Fruit fly (Drosophila melanogaster) whole organism, embryonic: ENCODE data around the gene cher.

Experiments
- Asciz ChIP-seq: fragments of 200-800 bp; sonication (Bioruptor generic); optimal IDR thresholded peaks from 2 replicates; lab custom pipeline; 2017; ENCODE audit warnings: missing biosample characterization, mild to moderate bottlenecking, missing genetic modification characterization, missing genetic modification reagents
- BtbVII ChIP-seq: fragments of 200-800 bp; sonication (Bioruptor generic); optimal IDR thresholded peaks from 3 replicates; lab custom pipeline; 2017; ENCODE audit warnings: missing biosample characterization, mild to moderate bottlenecking, missing genetic modification characterization
- CG1024 ChIP-seq: fragments of 200-800 bp; sonication (Bioruptor generic); IDR thresholded peaks from 2 replicates; pipeline ENCODE4 v1.3.6; 2022; ENCODE audit warnings: missing biosample characterization, missing genetic modification characterization
- CG10274 ChIP-seq: fragments of 200-800 bp; sonication (Bioruptor generic); optimal IDR thresholded peaks from 3 replicates; lab custom pipeline; 2017; ENCODE audit warnings: missing biosample characterization, mild to moderate bottlenecking, missing genetic modification characterization
- CG11093 ChIP-seq: fragments of 200-800 bp; sonication (Bioruptor generic); IDR thresholded peaks from 3 replicates; pipeline ENCODE4 v1.3.6; 2022; ENCODE audit warnings: missing biosample characterization, missing genetic modification characterization
- CG11560 ChIP-seq: fragments of 200-800 bp; sonication (Bioruptor generic); IDR thresholded peaks from 3 replicates; pipeline ENCODE4 v1.3.6; 2022; ENCODE audit warnings: missing biosample characterization, missing genetic modification characterization
- CG14441 ChIP-seq: fragments of 200-800 bp; sonication (Bioruptor generic); IDR thresholded peaks from 2 replicates; pipeline ENCODE4 v1.3.6; 2022; ENCODE audit warnings: missing biosample characterization, missing genetic modification characterization
- CG14965 ChIP-seq: fragments of 200-800 bp; sonication (Bioruptor generic); optimal IDR thresholded peaks from 2 replicates; lab custom pipeline; 2016; ENCODE audit warnings: missing biosample characterization, missing genetic modification characterization, borderline replicate concordance
- CG15073 ChIP-seq: fragments of 200-800 bp; sonication (Bioruptor generic); optimal IDR thresholded peaks from 2 replicates; lab custom pipeline; 2016; ENCODE audit warnings: missing biosample characterization, missing genetic modification characterization
- CG17568 ChIP-seq: fragments of 200-800 bp; sonication (Bioruptor generic); optimal IDR thresholded peaks from 2 replicates; lab custom pipeline; 2018; ENCODE audit warnings: missing biosample characterization, mild to moderate bottlenecking, missing genetic modification characterization, moderate library complexity
- CG2202 ChIP-seq: fragments of 200-800 bp; sonication (Bioruptor generic); optimal IDR thresholded peaks from 2 replicates; lab custom pipeline; 2018; ENCODE audit warnings: missing biosample characterization, mild to moderate bottlenecking, missing genetic modification characterization
- CG2889 ChIP-seq: fragments of 200-800 bp; sonication (Bioruptor generic); IDR thresholded peaks from 3 replicates; pipeline ENCODE4 v1.3.6; 2022; ENCODE audit warnings: missing biosample characterization, missing genetic modification characterization
- CG31224 ChIP-seq: fragments of 200-800 bp; sonication (Bioruptor generic); IDR thresholded peaks from 2 replicates; pipeline ENCODE4 v1.3.6; 2022; ENCODE audit warnings: missing biosample characterization, missing genetic modification characterization
- CG32767 ChIP-seq: fragments of 200-800 bp; sonication (Bioruptor generic); IDR thresholded peaks from 2 replicates; pipeline ENCODE4 v1.3.6; 2022; ENCODE audit warnings: missing biosample characterization, missing genetic modification characterization
- CG33557 ChIP-seq: fragments of 200-800 bp; sonication (Bioruptor generic); optimal IDR thresholded peaks from 2 replicates; lab custom pipeline; 2019; ENCODE audit warnings: missing biosample characterization, mild to moderate bottlenecking, missing genetic modification characterization, moderate library complexity
- CG43689 ChIP-seq: fragments of 200-800 bp; sonication (Bioruptor generic); IDR thresholded peaks from 2 replicates; pipeline ENCODE4 v1.3.6; 2022; ENCODE audit warnings: missing biosample characterization, missing genetic modification characterization
- CG4617 ChIP-seq: fragments of 200-800 bp; sonication (Bioruptor generic); optimal IDR thresholded peaks from 3 replicates; lab custom pipeline; 2016; ENCODE audit warnings: missing biosample characterization, missing genetic modification characterization, borderline replicate concordance
- CG4854 ChIP-seq: fragments of 200-800 bp; sonication (Bioruptor generic); optimal IDR thresholded peaks from 2 replicates; lab custom pipeline; 2016; ENCODE audit warnings: missing biosample characterization, missing genetic modification characterization, inconsistent platforms
- CG5953 ChIP-seq: fragments of 200-800 bp; sonication (Bioruptor generic); IDR thresholded peaks from 2 replicates; pipeline ENCODE4 v1.3.6; 2022; ENCODE audit warnings: missing biosample characterization, missing genetic modification characterization
- CG6854 ChIP-seq: fragments of 200-800 bp; sonication (Bioruptor generic); optimal IDR thresholded peaks from 3 replicates; lab custom pipeline; 2017; ENCODE audit warnings: missing biosample characterization, mild to moderate bottlenecking, missing genetic modification characterization
- CG8089 ChIP-seq: fragments of 200-800 bp; sonication (Bioruptor generic); optimal IDR thresholded peaks from 3 replicates; lab custom pipeline; 2016; ENCODE audit warnings: missing biosample characterization, missing genetic modification characterization
- CG9727 ChIP-seq: fragments of 200-800 bp; sonication (Bioruptor generic); optimal IDR thresholded peaks from 3 replicates; lab custom pipeline; 2017; ENCODE audit warnings: missing biosample characterization, mild to moderate bottlenecking, missing genetic modification characterization
- D19A ChIP-seq: fragments of 200-800 bp; optimal IDR thresholded peaks from 3 replicates; lab custom pipeline; 2019; ENCODE audit warnings: missing biosample characterization, mild to moderate bottlenecking, missing genetic modification characterization, moderate library complexity
- Dek ChIP-seq: fragments of 200-800 bp; sonication (Bioruptor generic); optimal IDR thresholded peaks from 3 replicates; lab custom pipeline; 2019; ENCODE audit warnings: missing biosample characterization, mild to moderate bottlenecking, missing genetic modification characterization, moderate library complexity
- Doc3 ChIP-seq: fragments of 200-800 bp; sonication (Bioruptor generic); IDR thresholded peaks from 3 replicates; pipeline ENCODE4 v1.3.6; 2022; ENCODE audit warnings: missing biosample characterization, missing genetic modification characterization; ENCODE audit not compliant: partially characterized antibody
- E2f2 ChIP-seq: fragments of 200-800 bp; sonication (Bioruptor generic); IDR thresholded peaks from 2 replicates; pipeline ENCODE4 v1.3.6; 2022; ENCODE audit warnings: missing biosample characterization, missing genetic modification characterization
- ERR ChIP-seq: fragments of 200-800 bp; sonication (Bioruptor generic); optimal IDR thresholded peaks from 2 replicates; lab custom pipeline; 2016; ENCODE audit warnings: missing biosample characterization, missing genetic modification characterization
- Gug ChIP-seq: fragments of 200-800 bp; sonication (Bioruptor generic); IDR thresholded peaks from 4 replicates; pipeline ENCODE4 v1.3.6; 2022; ENCODE audit warnings: missing biosample characterization, missing genetic modification characterization
- Hsf ChIP-seq: fragments of 200-800 bp; sonication (Bioruptor generic); optimal IDR thresholded peaks from 3 replicates; lab custom pipeline; 2016; ENCODE audit warnings: missing biosample characterization, missing genetic modification characterization
- Med ChIP-seq: fragments of 200-800 bp; sonication (Bioruptor generic); peaks from one replicate; lab custom pipeline; 2016; ENCODE audit warnings: missing biosample characterization, missing genetic modification characterization, mild to moderate bottlenecking, inconsistent platforms, moderate library complexity
- Rfx ChIP-seq: fragments of 200-800 bp; sonication (Bioruptor generic); IDR thresholded peaks from 2 replicates; pipeline ENCODE4 v1.3.6; 2022; ENCODE audit warnings: missing biosample characterization, missing genetic modification characterization
- TFAM ChIP-seq: fragments of 200-800 bp; sonication (Bioruptor generic); optimal IDR thresholded peaks from 2 replicates; lab custom pipeline; 2017; ENCODE audit warnings: missing biosample characterization, missing genetic modification characterization, inconsistent platforms
- btn ChIP-seq: fragments of 200-800 bp; sonication (Bioruptor generic); optimal IDR thresholded peaks from 2 replicates; lab custom pipeline; 2016; ENCODE audit warnings: missing biosample characterization, missing genetic modification characterization
- cad ChIP-seq: fragments of >200 bp; optimal IDR thresholded peaks from 2 replicates; lab custom pipeline; 2017; ENCODE audit warnings: missing biosample characterization, missing genetic modification characterization
- cato ChIP-seq: fragments of 200-800 bp; sonication (Bioruptor generic); optimal IDR thresholded peaks from 2 replicates; lab custom pipeline; 2016; ENCODE audit warnings: missing biosample characterization, missing genetic modification characterization, borderline replicate concordance
- dati ChIP-seq: fragments of 200-800 bp; sonication (Bioruptor generic); IDR thresholded peaks from 2 replicates; pipeline ENCODE4 v1.3.6; 2022; ENCODE audit warnings: missing biosample characterization, missing genetic modification characterization
- grn ChIP-seq: fragments of 200-800 bp; sonication (Bioruptor generic); optimal IDR thresholded peaks from 3 replicates; lab custom pipeline; 2017; ENCODE audit warnings: missing biosample characterization, missing genetic modification characterization
- jigr1 ChIP-seq: fragments of 200-800 bp; sonication (Bioruptor generic); IDR thresholded peaks from 3 replicates; pipeline ENCODE4 v1.3.6; 2022; ENCODE audit warnings: missing biosample characterization, missing genetic modification characterization
- lbe ChIP-seq: fragments of 200-800 bp; sonication (Bioruptor generic); optimal IDR thresholded peaks from 2 replicates; lab custom pipeline; 2016; ENCODE audit warnings: missing biosample characterization, mild to moderate bottlenecking, missing genetic modification characterization
- lola ChIP-seq, 3 experiments: fragments of >200 bp in 2 of 3; fragments of 200-800 bp in 1 of 3; sonication (Bioruptor generic) in 1 of 3; optimal IDR thresholded peaks; 2 replicates each; lab custom pipeline; 2017 to 2019; ENCODE audit warnings: missing biosample characterization in 3 of 3, missing genetic modification characterization in 3 of 3, mild to moderate bottlenecking in 1 of 3, moderate library complexity in 1 of 3
- mld ChIP-seq: fragments of 200-800 bp; sonication (Bioruptor generic); IDR thresholded peaks from 3 replicates; pipeline ENCODE4 v1.3.6; 2022; ENCODE audit warnings: missing biosample characterization, missing genetic modification characterization; ENCODE audit not compliant: partially characterized antibody
- pfk ChIP-seq: fragments of 200-800 bp; sonication (Bioruptor generic); optimal IDR thresholded peaks from 2 replicates; lab custom pipeline; 2018; ENCODE audit warnings: missing biosample characterization, mild to moderate bottlenecking, missing genetic modification characterization, moderate library complexity
- pzg ChIP-seq: fragments of 200-800 bp; sonication (Bioruptor generic); optimal IDR thresholded peaks from 3 replicates; lab custom pipeline; 2018; ENCODE audit warnings: missing biosample characterization, mild to moderate bottlenecking, missing genetic modification characterization, moderate library complexity
- slp2 ChIP-seq: fragments of 200-800 bp; sonication (Bioruptor generic); optimal IDR thresholded peaks from 2 replicates; lab custom pipeline; 2016; ENCODE audit warnings: missing biosample characterization, missing genetic modification characterization
- tll ChIP-seq, 2 experiments: fragments of 200-800 bp in 1 of 2; fragments of >200 bp in 1 of 2; sonication (Bioruptor generic) in 1 of 2; optimal IDR thresholded peaks; 2 replicates each; lab custom pipeline; 2017 to 2019; ENCODE audit warnings: missing biosample characterization in 2 of 2, missing genetic modification characterization in 2 of 2, mild to moderate bottlenecking in 1 of 2, moderate library complexity in 1 of 2
- trh ChIP-seq: fragments of 200-800 bp; sonication (Bioruptor generic); optimal IDR thresholded peaks from 2 replicates; lab custom pipeline; 2016; ENCODE audit warnings: missing biosample characterization, missing genetic modification characterization
- unpg ChIP-seq: fragments of 200-800 bp; sonication (Bioruptor generic); optimal IDR thresholded peaks from 3 replicates; lab custom pipeline; 2018; ENCODE audit warnings: missing biosample characterization, mild to moderate bottlenecking, missing genetic modification characterization, moderate library complexity
- vfl ChIP-seq: fragments of 200-800 bp; sonication (Bioruptor generic); optimal IDR thresholded peaks from 2 replicates; lab custom pipeline; 2016; ENCODE audit warnings: missing biosample characterization, missing genetic modification characterization
- vnd ChIP-seq: fragments of 200-800 bp; sonication (Bioruptor generic); IDR thresholded peaks from 3 replicates; pipeline ENCODE4 v1.3.6; 2022; ENCODE audit warnings: missing biosample characterization, missing genetic modification characterization; ENCODE audit not compliant: partially characterized antibody
- zen2 ChIP-seq: fragments of 200-800 bp; sonication (Bioruptor generic); IDR thresholded peaks from 3 replicates; pipeline ENCODE4 v1.3.6; 2022; ENCODE audit warnings: missing biosample characterization, missing genetic modification characterization; ENCODE audit not compliant: partially characterized antibody

The cher gene

DNA sequence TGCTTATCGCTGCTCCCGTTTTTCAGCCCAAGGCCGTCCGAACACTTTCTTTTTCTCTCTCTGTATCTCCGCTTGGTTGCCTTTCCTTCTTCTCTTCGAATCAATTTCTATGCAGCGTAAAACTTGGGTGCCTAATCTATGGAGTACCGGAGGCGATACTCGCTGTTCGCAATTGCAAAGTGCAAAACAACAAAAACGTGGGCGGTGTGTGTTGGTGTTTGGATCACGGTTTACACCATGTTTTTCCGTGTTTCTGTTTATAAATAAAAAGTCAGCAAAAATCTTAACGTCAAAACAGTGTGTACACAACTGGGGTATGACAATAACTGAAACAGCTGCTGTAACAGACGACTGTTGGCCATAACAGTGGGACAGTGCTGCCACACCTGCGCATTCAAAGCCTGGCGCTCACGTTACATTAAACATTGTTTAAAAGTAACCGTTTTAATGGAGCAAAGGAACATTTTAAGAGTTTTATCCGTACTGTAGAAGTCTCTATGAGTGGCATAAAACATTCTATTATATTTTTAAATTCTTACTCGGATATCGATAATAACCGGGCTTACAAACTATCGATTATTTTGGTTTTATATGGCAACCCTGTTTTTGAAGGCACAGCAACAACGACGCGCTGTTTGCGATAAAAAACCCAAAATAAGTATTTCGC lies 24.0 kb upstream of the cher start, which contains the start of the genes m-cup and Det (continued):
- TF ChIP-seq CG4854, result no peak
- TF ChIP-seq Rfx (GFP tag; lab: Robert Waterston, UW), result no peak
- TF ChIP-seq vnd (GFP tag; lab: Robert Waterston, UW), result peak; percentile 73
- TF ChIP-seq CG11560 (tag; lab: Robert Waterston, UW), result no peak
- peak; percentile 2 for TF ChIP-seq unpg (GFP tag; lab: Kevin White, UChicago)
- no peak for TF ChIP-seq CG33557
- TF ChIP-seq tll (GFP tag; optimal IDR thresholded peaks at IDR 0.05; lab: Kevin White, UChicago), result peak in 1 of 2 experiments; percentile 70
- peak; percentile 74 for TF ChIP-seq Med
- no peak for TF ChIP-seq dati
- no peak for TF ChIP-seq vfl (GFP tag; lab: Kevin White, UChicago)
- TF ChIP-seq Gug (GFP tag; lab: Robert Waterston, UW), result no peak
- TF ChIP-seq Doc3 (GFP tag; lab: Robert Waterston, UW), result peak; percentile 69
- TF ChIP-seq CG2889 (GFP tag; lab: Robert Waterston, UW), result no peak
- no peak for TF ChIP-seq TFAM (GFP tag; lab: Kevin White, UChicago)
- no peak for TF ChIP-seq BtbVII
- TF ChIP-seq ERR (GFP tag; lab: Kevin White, UChicago), result no peak
- no peak for TF ChIP-seq Asciz (GFP tag; lab: Kevin White, UChicago)
- no peak for TF ChIP-seq D19A (tag; lab: Kevin White, UChicago)
- TF ChIP-seq CG4617 (GFP tag; lab: Kevin White, UChicago), result peak; percentile 44
- no peak for TF ChIP-seq CG14965 (GFP tag; lab: Kevin White, UChicago)
- peak; percentile 30 for TF ChIP-seq CG9727
- TF ChIP-seq btn (GFP tag; lab: Kevin White, UChicago), result no peak
- no peak for TF ChIP-seq CG8089 (GFP tag; lab: Kevin White, UChicago)
- no peak for TF ChIP-seq CG43689 (GFP tag; lab: Robert Waterston, UW)
- TF ChIP-seq Dek, result no peak
- TF ChIP-seq CG15073 (GFP tag; lab: Kevin White, UChicago), result no peak
- no peak for TF ChIP-seq jigr1 (GFP tag; lab: Robert Waterston, UW)
- no peak for TF ChIP-seq CG10274 (GFP tag; lab: Kevin White, UChicago)
- TF ChIP-seq cad (GFP tag; lab: Kevin White, UChicago), result no peak
- no peak for TF ChIP-seq CG2202 (tag; lab: Kevin White, UChicago)
- no peak for TF ChIP-seq CG1024 (GFP tag; lab: Robert Waterston, UW)
- TF ChIP-seq slp2 (GFP tag; lab: Kevin White, UChicago), result no peak
- no peak for TF ChIP-seq lbe
- no peak for TF ChIP-seq mld (GFP tag; lab: Robert Waterston, UW)
- no peak for TF ChIP-seq CG5953 (GFP tag; lab: Robert Waterston, UW)
- TF ChIP-seq grn, result no peak
- peak; percentile 89 for TF ChIP-seq E2f2 (GFP tag; lab: Robert Waterston, UW)
- TF ChIP-seq CG32767 (GFP tag; lab: Robert Waterston, UW), result no peak
- TF ChIP-seq CG17568, result no peak
- TF ChIP-seq pzg (GFP tag; lab: Kevin White, UChicago), result peak; percentile 76
- no peak for TF ChIP-seq cato (GFP tag; lab: Kevin White, UChicago)
- no peak for TF ChIP-seq CG6854 (GFP tag; lab: Kevin White, UChicago)
- TF ChIP-seq CG14441 (GFP tag; lab: Robert Waterston, UW), result no peak
- peak; percentile 26; the same call in 1 of the 3 replicates for TF ChIP-seq zen2
- no peak for TF ChIP-seq pfk (GFP tag; lab: Kevin White, UChicago)
- TF ChIP-seq CG11093 (GFP tag; lab: Robert Waterston, UW), result no peak
- no peak for TF ChIP-seq Hsf
- no peak for TF ChIP-seq trh (GFP tag; lab: Kevin White, UChicago)
- no peak for TF ChIP-seq CG31224 (GFP tag; lab: Robert Waterston, UW)
- TF ChIP-seq lola (GFP tag; optimal IDR thresholded peaks at IDR 0.05; lab: Kevin White, UChicago), result no peak
